Fruit fly (Drosophila melanogaster): ENCODE results near the gene Cubn2.

Cubn2 gene

dm6 chr3L:11764930-11765329, 49.6 kb downstream of the Cubn2 start (continued):
- TF ChIP-seq CG1832 (GFP tag; optimal IDR thresholded peaks at IDR 0.05), result peak; percentile 77
- no peak for TF ChIP-seq sna (GFP tag; IDR thresholded peaks at IDR 0.05; ENCODE audit: partially characterized antibody)
- TF ChIP-seq gro (GFP tag; optimal IDR thresholded peaks at IDR 0.05), result no peak
- TF ChIP-seq dm (GFP tag; optimal IDR thresholded peaks at IDR 0.05), result no peak
- no peak for TF ChIP-seq ind (GFP tag; optimal IDR thresholded peaks at IDR 0.05)
- TF ChIP-seq sc (optimal IDR thresholded peaks at IDR 0.05), result no peak
- no peak for TF ChIP-seq sc (GFP tag; optimal IDR thresholded peaks at IDR 0.05)
- TF ChIP-seq fu2 (GFP tag; optimal IDR thresholded peaks at IDR 0.05), result no peak
- no peak for TF ChIP-seq bbx (GFP tag; IDR thresholded peaks at IDR 0.05; ENCODE audit: partially characterized antibody)
- no peak for TF ChIP-seq sug (tag; optimal IDR thresholded peaks at IDR 0.05)
- TF ChIP-seq CG12391 (tag; optimal IDR thresholded peaks at IDR 0.05), result no peak
- TF ChIP-seq ase (GFP tag; IDR thresholded peaks at IDR 0.05), result no peak
- peak; percentile 32 for TF ChIP-seq Kr (GFP tag; optimal IDR thresholded peaks at IDR 0.05)
- no peak for TF ChIP-seq Optix (GFP tag; IDR thresholded peaks at IDR 0.05)
- TF ChIP-seq Abd-B (GFP tag; optimal IDR thresholded peaks at IDR 0.05), result no peak
- TF ChIP-seq CTCF (GFP tag; optimal IDR thresholded peaks at IDR 0.05), result no peak
- no peak for TF ChIP-seq D19A (tag; optimal IDR thresholded peaks at IDR 0.05)
- peak; percentile 13 for TF ChIP-seq abd-A (tag; optimal IDR thresholded peaks at IDR 0.05)
- no peak for TF ChIP-seq sim (GFP tag; IDR thresholded peaks at IDR 0.05)
- TF ChIP-seq CG6689 (GFP tag; IDR thresholded peaks at IDR 0.05), result no peak
- TF ChIP-seq CG15479 (GFP tag; optimal IDR thresholded peaks at IDR 0.05), result peak; percentile 45
- TF ChIP-seq CG13424 (tag; optimal IDR thresholded peaks at IDR 0.05), result no peak
- no peak for TF ChIP-seq dan (GFP tag; IDR thresholded peaks at IDR 0.05)
- TF ChIP-seq H15 (GFP tag; IDR thresholded peaks at IDR 0.05), result no peak
- TF ChIP-seq Blimp-1 (GFP tag; optimal IDR thresholded peaks at IDR 0.05), result no peak
- TF ChIP-seq scrt (GFP tag; optimal IDR thresholded peaks at IDR 0.05), result no peak
- TF ChIP-seq MBD-R2 (GFP tag; IDR thresholded peaks at IDR 0.05), result no peak
- no peak for TF ChIP-seq NK7.1 (GFP tag; optimal IDR thresholded peaks at IDR 0.05)
- TF ChIP-seq HLHmδ (GFP tag; optimal IDR thresholded peaks at IDR 0.05), result no peak
- no peak for TF ChIP-seq her (GFP tag; optimal IDR thresholded peaks at IDR 0.05)
- TF ChIP-seq Nf-YB (GFP tag; optimal IDR thresholded peaks at IDR 0.05), result no peak
- no peak for TF ChIP-seq ttk (GFP tag; IDR thresholded peaks at IDR 0.05)
- TF ChIP-seq CG42726 (GFP tag; IDR thresholded peaks at IDR 0.05; ENCODE audit: partially characterized antibody), result no peak
- TF ChIP-seq vnd (GFP tag; IDR thresholded peaks at IDR 0.05; ENCODE audit: partially characterized antibody), result no peak
- no peak for TF ChIP-seq HmgZ (tag; optimal IDR thresholded peaks at IDR 0.05)
- no peak for TF ChIP-seq CG3838 (GFP tag; optimal IDR thresholded peaks at IDR 0.05)
- no peak for TF ChIP-seq sqz (GFP tag; optimal IDR thresholded peaks at IDR 0.05)
- TF ChIP-seq CrebB (tag; optimal IDR thresholded peaks at IDR 0.05), result no peak
- no peak for TF ChIP-seq eyg (GFP tag; optimal IDR thresholded peaks at IDR 0.05)
- no peak for TF ChIP-seq tna (GFP tag; IDR thresholded peaks at IDR 0.05; ENCODE audit: partially characterized antibody)
- peak; percentile 22 for TF ChIP-seq CG18599 (GFP tag; optimal IDR thresholded peaks at IDR 0.05)
- TF ChIP-seq fru (optimal IDR thresholded peaks at IDR 0.05), result no peak
- no peak for TF ChIP-seq Aef1 (GFP tag; IDR thresholded peaks at IDR 0.05)
- TF ChIP-seq NC2β (GFP tag; optimal IDR thresholded peaks at IDR 0.05), result no peak
- TF ChIP-seq Mes4 (GFP tag; optimal IDR thresholded peaks at IDR 0.05), result no peak
- TF ChIP-seq CG4730 (GFP tag; IDR thresholded peaks at IDR 0.05), result no peak
- no peak for TF ChIP-seq CG8281 (tag; optimal IDR thresholded peaks at IDR 0.05)
- no peak for TF ChIP-seq CG15601 (tag; optimal IDR thresholded peaks at IDR 0.05)
- TF ChIP-seq CG1603 (tag; optimal IDR thresholded peaks at IDR 0.05), result no peak
- no peak for TF ChIP-seq ac (GFP tag; optimal IDR thresholded peaks at IDR 0.05)
- no peak for TF ChIP-seq inv (GFP tag; IDR thresholded peaks at IDR 0.05; ENCODE audit: partially characterized antibody)
- TF ChIP-seq Hey (tag; optimal IDR thresholded peaks at IDR 0.05), result no peak
- TF ChIP-seq Awh (GFP tag; IDR thresholded peaks at IDR 0.05), result no peak
